Worm (Caenorhabditis elegans) whole organism, L2 larva: Measurements from ENCODE around the gene kin-24.

Source experiments
- nhr-12 ChIP-seq: fragments of 150-350 bp; optimal IDR thresholded peaks from 2 replicates; lab custom pipeline; 2014; ENCODE audit warnings: missing biosample characterization, missing genetic modification characterization
- unc-62 ChIP-seq: fragments of 150-350 bp; optimal IDR thresholded peaks from 2 replicates; lab custom pipeline; 2014; ENCODE audit warnings: missing biosample characterization, missing genetic modification reagents, missing genetic modification characterization

DNA sequence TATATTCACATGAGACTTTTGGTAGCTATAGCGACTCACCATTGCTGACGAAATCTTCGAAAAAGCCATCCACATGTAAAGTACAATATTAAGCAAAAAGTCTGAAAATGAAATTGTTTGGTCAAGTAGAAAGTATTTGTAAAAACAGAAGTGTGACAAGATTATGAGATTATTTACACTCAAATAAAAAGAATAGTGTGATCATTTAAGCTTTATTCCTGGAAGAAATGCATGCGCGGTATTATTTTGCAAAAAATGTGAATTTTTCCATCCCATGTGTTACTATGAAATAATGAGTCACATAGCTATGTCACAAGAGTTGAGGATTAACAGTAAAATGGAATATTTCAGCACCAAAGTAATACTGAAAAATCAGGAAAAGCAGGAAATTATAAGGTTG lies 30.3 kb downstream of the kin-24 start, which contains the start of gene dct-15:
- TF ChIP-seq nhr-12 (tag; lab: Kevin White, UChicago) (no peak), unc-62 (no peak)
